Fruit fly (Drosophila melanogaster) whole organism, prepupa: ENCODE measurements around the gene CNMaR.
A peak's percentile ranks its signal among the peaks of the same experiment; 100 is the strongest.

ENCODE experiments used
- Blimp-1 ChIP-seq: fragments of 200-800 bp; sonication (Bioruptor generic); optimal IDR thresholded peaks from 3 replicates; lab custom pipeline; 2017; ENCODE audit warnings: missing biosample characterization, missing genetic modification characterization, mild to moderate bottlenecking, moderate library complexity, missing genetic modification reagents
- CG10631 ChIP-seq: fragments of 200-800 bp; sonication (Bioruptor generic); optimal IDR thresholded peaks from 2 replicates; lab custom pipeline; 2016; ENCODE audit warnings: missing biosample characterization, missing genetic modification characterization
- CG11902 ChIP-seq: fragments of 200-800 bp; sonication (Bioruptor generic); optimal IDR thresholded peaks from 3 replicates; lab custom pipeline; 2016; ENCODE audit warnings: missing biosample characterization, missing genetic modification characterization
- CG15336 ChIP-seq: fragments of 200-800 bp; sonication (Bioruptor generic); IDR thresholded peaks from 2 replicates; pipeline ENCODE4 v1.3.6; 2022; ENCODE audit warnings: missing biosample characterization, missing genetic modification characterization
- CG16779 ChIP-seq: fragments of 200-800 bp; sonication (Bioruptor generic); optimal IDR thresholded peaks from 3 replicates; lab custom pipeline; 2017; ENCODE audit warnings: missing biosample characterization, mild to moderate bottlenecking, missing genetic modification characterization
- CG32006 ChIP-seq: fragments of 200-800 bp; sonication (Bioruptor generic); optimal IDR thresholded peaks from 3 replicates; lab custom pipeline; 2017; ENCODE audit warnings: missing biosample characterization, mild to moderate bottlenecking, missing genetic modification characterization
- CG34406 ChIP-seq: fragments of 200-800 bp; sonication (Bioruptor generic); optimal IDR thresholded peaks from 3 replicates; lab custom pipeline; 2016; ENCODE audit warnings: missing biosample characterization, missing genetic modification characterization
- CG6276 ChIP-seq: fragments of 200-800 bp; sonication (Bioruptor generic); optimal IDR thresholded peaks from 2 replicates; lab custom pipeline; 2017; ENCODE audit warnings: missing biosample characterization, mild to moderate bottlenecking, missing genetic modification characterization
- CG6854 ChIP-seq: fragments of 200-800 bp; sonication (Bioruptor generic); optimal IDR thresholded peaks from 2 replicates; lab custom pipeline; 2017; ENCODE audit warnings: missing biosample characterization, mild to moderate bottlenecking, missing genetic modification characterization
- CG8119 ChIP-seq: fragments of 200-800 bp; sonication (Bioruptor generic); IDR thresholded peaks from 3 replicates; pipeline ENCODE4 v1.3.6; 2022; ENCODE audit warnings: missing biosample characterization, missing genetic modification characterization
- CG9139 ChIP-seq: fragments of 200-800 bp; sonication (Bioruptor generic); optimal IDR thresholded peaks from 3 replicates; lab custom pipeline; 2017; ENCODE audit warnings: missing biosample characterization, mild to moderate bottlenecking, missing genetic modification characterization
- Eip75B ChIP-seq: fragments of 200-800 bp; sonication (Bioruptor generic); optimal IDR thresholded peaks from 3 replicates; lab custom pipeline; 2016; ENCODE audit warnings: missing biosample characterization, missing genetic modification characterization
- Eip78C ChIP-seq: fragments of 200-800 bp; sonication (Bioruptor generic); peaks from one replicate; lab custom pipeline; 2016; ENCODE audit warnings: missing biosample characterization, missing genetic modification characterization
- Eip93F ChIP-seq: fragments of 200-800 bp; sonication (Bioruptor generic); optimal IDR thresholded peaks from 2 replicates; lab custom pipeline; 2016; ENCODE audit warnings: missing biosample characterization, mild to moderate bottlenecking, missing genetic modification characterization
- Ets21C ChIP-seq: fragments of 200-800 bp; sonication (Bioruptor generic); optimal IDR thresholded peaks from 3 replicates; lab custom pipeline; 2016; ENCODE audit warnings: missing biosample characterization, missing genetic modification characterization
- Gug ChIP-seq: fragments of 200-800 bp; sonication (Bioruptor generic); IDR thresholded peaks from 2 replicates; pipeline ENCODE4 v1.3.6; 2022; ENCODE audit warnings: missing biosample characterization, missing genetic modification characterization
- Hr39 ChIP-seq: fragments of 200-800 bp; sonication (Bioruptor generic); optimal IDR thresholded peaks from 2 replicates; lab custom pipeline; 2016; ENCODE audit warnings: missing biosample characterization, missing genetic modification characterization
- Met ChIP-seq: fragments of 200-800 bp; sonication (Bioruptor generic); optimal IDR thresholded peaks from 3 replicates; lab custom pipeline; 2016; ENCODE audit warnings: missing biosample characterization, missing genetic modification characterization
- OdsH ChIP-seq: fragments of 200-800 bp; sonication (Bioruptor generic); optimal IDR thresholded peaks from 3 replicates; lab custom pipeline; 2016; ENCODE audit warnings: missing biosample characterization, missing genetic modification characterization
- Sox14 ChIP-seq: fragments of 200-800 bp; sonication (Bioruptor generic); optimal IDR thresholded peaks from 3 replicates; lab custom pipeline; 2016; ENCODE audit warnings: missing biosample characterization, missing genetic modification characterization
- Sox15 ChIP-seq: fragments of 200-800 bp; sonication (Bioruptor generic); optimal IDR thresholded peaks from 3 replicates; lab custom pipeline; 2016; ENCODE audit warnings: missing biosample characterization, missing genetic modification characterization
- acj6 ChIP-seq: fragments of 200-800 bp; sonication (Bioruptor generic); optimal IDR thresholded peaks from 3 replicates; lab custom pipeline; 2016; ENCODE audit warnings: missing biosample characterization, missing genetic modification characterization
- cyc ChIP-seq: fragments of 200-800 bp; sonication (Bioruptor generic); optimal IDR thresholded peaks from 3 replicates; lab custom pipeline; 2016; ENCODE audit warnings: missing biosample characterization, missing genetic modification characterization
- dac ChIP-seq: fragments of 200-800 bp; sonication (Bioruptor generic); optimal IDR thresholded peaks from 2 replicates; lab custom pipeline; 2017; ENCODE audit warnings: missing biosample characterization, mild to moderate bottlenecking, missing genetic modification characterization
- eg ChIP-seq: fragments of 200-800 bp; sonication (Bioruptor generic); IDR thresholded peaks from 3 replicates; pipeline ENCODE4 v1.3.6; 2022; ENCODE audit warnings: missing biosample characterization, missing genetic modification characterization
- fd59A ChIP-seq: fragments of 200-800 bp; sonication (Bioruptor generic); optimal IDR thresholded peaks from 2 replicates; lab custom pipeline; 2017; ENCODE audit warnings: missing biosample characterization, mild to moderate bottlenecking, missing genetic modification characterization, missing genetic modification reagents
- fd85E ChIP-seq: fragments of 200-800 bp; sonication (Bioruptor generic); optimal IDR thresholded peaks from 3 replicates; lab custom pipeline; 2016; ENCODE audit warnings: missing biosample characterization, missing genetic modification characterization
- fkh ChIP-seq: fragments of 200-800 bp; sonication (Bioruptor generic); optimal IDR thresholded peaks from 3 replicates; lab custom pipeline; 2017; ENCODE audit warnings: missing biosample characterization, mild to moderate bottlenecking, missing genetic modification characterization, moderate library complexity
- lz ChIP-seq: fragments of 200-800 bp; sonication (Bioruptor generic); optimal IDR thresholded peaks from 3 replicates; lab custom pipeline; 2016; ENCODE audit warnings: missing biosample characterization, missing genetic modification characterization
- salr ChIP-seq, 2 experiments: fragments of 200-800 bp; sonication (Bioruptor generic); optimal IDR thresholded peaks; 3 replicates each; lab custom pipeline; 2016 to 2018; ENCODE audit warnings: missing biosample characterization in 2 of 2, missing genetic modification characterization in 2 of 2, mild to moderate bottlenecking in 1 of 2
- spab ChIP-seq: fragments of 200-800 bp; sonication (Bioruptor generic); optimal IDR thresholded peaks from 2 replicates; lab custom pipeline; 2017; ENCODE audit warnings: missing biosample characterization, mild to moderate bottlenecking, missing genetic modification characterization, missing genetic modification reagents
- ss ChIP-seq, 2 experiments: fragments of 200-800 bp; sonication (Bioruptor generic); optimal IDR thresholded peaks; 2 replicates in 1 of 2; 3 replicates in 1 of 2; lab custom pipeline; 2017 to 2018; ENCODE audit warnings: mild to moderate bottlenecking in 2 of 2, missing biosample characterization in 2 of 2, missing genetic modification characterization in 2 of 2, moderate library complexity in 1 of 2
- svp ChIP-seq: fragments of 200-800 bp; sonication (Bioruptor generic); peaks from one replicate; lab custom pipeline; 2016; ENCODE audit warnings: missing biosample characterization, missing genetic modification characterization
- topi ChIP-seq: fragments of 200-800 bp; sonication (Bioruptor generic); optimal IDR thresholded peaks from 3 replicates; lab custom pipeline; 2016; ENCODE audit warnings: missing biosample characterization, missing genetic modification characterization
- vri ChIP-seq: fragments of 200-800 bp; sonication (Bioruptor generic); optimal IDR thresholded peaks from 3 replicates; lab custom pipeline; 2016; ENCODE audit warnings: missing biosample characterization, mild to moderate bottlenecking, missing genetic modification characterization

The CNMaR gene

dm6 chr3L:9678007-9678497 is 34.1 kb downstream of the CNMaR start (continued):
- no peak for TF ChIP-seq CG9139 (GFP tag; lab: Kevin White, UChicago)
- TF ChIP-seq CG34406 = peak; percentile 20
- no peak for TF ChIP-seq Ets21C (GFP tag; lab: Kevin White, UChicago)
- TF ChIP-seq Sox15 (GFP tag; lab: Kevin White, UChicago) = no peak
- TF ChIP-seq topi (GFP tag; lab: Kevin White, UChicago) = peak; percentile 19
- TF ChIP-seq CG15336 (GFP tag; lab: Robert Waterston, UW) = peak; percentile 41
- TF ChIP-seq fd85E (GFP tag; lab: Kevin White, UChicago) = no peak
- TF ChIP-seq lz = peak; percentile 41
- TF ChIP-seq CG16779 (tag; lab: Kevin White, UChicago) = no peak
- TF ChIP-seq CG10631 (GFP tag; lab: Kevin White, UChicago) = peak; percentile 10

DNA sequence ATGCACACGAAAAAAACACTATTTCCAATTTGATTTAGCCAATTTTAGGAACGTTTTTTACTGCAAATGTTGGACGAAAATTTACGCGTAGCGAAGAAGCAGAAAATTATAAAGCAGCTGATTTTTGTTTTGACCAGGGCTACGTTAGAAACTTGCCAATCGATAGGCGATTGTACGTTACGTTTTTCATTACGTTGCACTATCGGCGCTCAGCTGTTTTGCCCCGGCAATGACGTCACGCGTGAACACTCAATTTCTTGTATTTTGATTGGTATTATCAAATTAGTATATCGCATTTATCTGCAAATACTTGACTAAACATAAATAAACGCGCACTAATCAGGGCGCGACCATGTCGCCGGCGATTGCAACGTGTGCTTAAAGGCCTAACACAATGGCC is 35.1 kb downstream of the CNMaR start, which contains the start of the genes fry and CG16717:
TSS of gene fry (minus strand) at position 110 of the 400 bp plus-strand sequence.
TSS of gene CG16717 (plus strand) at position 208 of the 400 bp plus-strand sequence.
- TF ChIP-seq CG6854 (no peak), vri (GFP tag; lab: Kevin White, UChicago) (peak; percentile 47), Eip78C (peak; percentile 7)

dm6 chr3L:9680968-9681367 is 37.1 kb downstream of the CNMaR start, which contains the start of gene alphaTub67C:
alphaTub67C (plus strand) TSS chr3L:9681268.
- no peak for TF ChIP-seq fd59A (GFP tag; lab: Kevin White, UChicago)
- no peak for TF ChIP-seq Eip93F (GFP tag; lab: Kevin White, UChicago)

dm6 chr3L:9684871-9685270 is 41.0 kb downstream of the CNMaR start, which contains the start of gene CG16719:
CG16719 (plus strand) TSS chr3L:9685171.
- no peak for TF ChIP-seq CG8119 (GFP tag; lab: Robert Waterston, UW)

DNA sequence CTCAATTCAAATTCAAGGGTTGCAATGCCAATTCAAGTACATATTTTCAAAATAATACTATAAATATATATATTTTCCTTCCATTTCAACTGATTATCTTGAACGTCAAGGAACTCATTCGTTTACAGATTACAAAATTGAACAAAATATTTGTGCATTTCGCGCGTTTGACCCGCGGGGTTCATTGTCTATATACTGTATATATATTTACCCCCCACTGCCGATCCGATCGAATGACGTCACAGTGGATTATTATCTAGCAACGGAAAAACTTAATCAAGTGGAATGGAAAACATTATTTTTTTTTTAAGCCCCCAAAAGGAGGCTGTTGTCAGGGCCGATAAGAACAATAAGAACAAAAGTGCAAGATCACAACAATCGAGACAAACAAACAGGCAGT is 43.6 kb downstream of the CNMaR start:
- TF ChIP-seq CG6854 = no peak
- TF ChIP-seq svp (GFP tag; lab: Kevin White, UChicago) = peak; percentile 95
- TF ChIP-seq, all 60 proteins: peak for 1

DNA sequence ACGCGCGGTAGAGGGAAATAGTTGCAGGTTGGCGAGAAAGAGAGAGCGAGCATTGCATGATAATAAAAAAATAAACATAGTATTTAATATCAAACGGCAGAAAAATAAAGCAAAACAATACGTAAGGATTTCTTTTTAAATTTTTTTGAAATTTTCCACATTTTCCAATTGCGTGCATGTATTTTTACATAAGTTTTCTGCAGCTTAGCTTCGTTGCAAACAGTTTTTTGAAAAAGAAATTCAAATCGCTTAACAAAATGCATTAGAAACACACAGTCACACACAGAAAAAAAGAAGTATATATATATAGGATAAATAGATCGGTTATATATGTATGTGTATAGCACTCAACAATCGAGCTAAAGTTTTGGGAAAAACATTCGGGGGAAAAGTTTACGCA is 44.8 kb downstream of the CNMaR start:
- TF ChIP-seq acj6 = no peak
- TF ChIP-seq salr (GFP tag; optimal IDR thresholded peaks at IDR 0.05; lab: Kevin White, UChicago) = no peak
- no peak for TF ChIP-seq eg (GFP tag; lab: Robert Waterston, UW)
- TF ChIP-seq Eip75B (GFP tag; lab: Kevin White, UChicago) = no peak
- TF ChIP-seq ss (GFP tag; optimal IDR thresholded peaks at IDR 0.05; lab: Kevin White, UChicago) = no peak
- TF ChIP-seq dac (GFP tag; lab: Kevin White, UChicago) = no peak
- no peak for TF ChIP-seq CG11902 (GFP tag; lab: Kevin White, UChicago)
- no peak for TF ChIP-seq CG6854
- TF ChIP-seq Sox14 (GFP tag; lab: Kevin White, UChicago) = no peak
- TF ChIP-seq lz = no peak

DNA sequence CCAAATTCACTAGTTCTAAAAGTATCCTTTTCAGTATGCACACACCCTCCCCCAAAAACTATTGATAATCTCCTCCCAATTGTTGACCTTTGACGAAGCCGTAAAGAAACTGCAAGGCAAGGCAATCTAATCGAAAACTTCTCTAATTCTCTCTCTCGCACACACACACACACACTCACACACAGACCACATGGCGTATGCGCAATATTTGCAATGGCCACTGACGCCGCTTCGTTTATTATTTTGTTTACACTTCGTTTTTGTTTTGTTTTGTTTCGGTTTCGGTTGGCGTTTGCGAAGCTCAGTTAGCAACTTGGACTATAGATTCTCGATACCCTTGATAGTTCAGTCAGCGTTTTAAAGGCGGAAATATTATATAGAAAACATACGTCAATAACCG is 45.9 kb downstream of the CNMaR start:
- no peak for TF ChIP-seq CG34406
- TF ChIP-seq fkh (GFP tag; lab: Kevin White, UChicago) = peak; percentile 63

DNA sequence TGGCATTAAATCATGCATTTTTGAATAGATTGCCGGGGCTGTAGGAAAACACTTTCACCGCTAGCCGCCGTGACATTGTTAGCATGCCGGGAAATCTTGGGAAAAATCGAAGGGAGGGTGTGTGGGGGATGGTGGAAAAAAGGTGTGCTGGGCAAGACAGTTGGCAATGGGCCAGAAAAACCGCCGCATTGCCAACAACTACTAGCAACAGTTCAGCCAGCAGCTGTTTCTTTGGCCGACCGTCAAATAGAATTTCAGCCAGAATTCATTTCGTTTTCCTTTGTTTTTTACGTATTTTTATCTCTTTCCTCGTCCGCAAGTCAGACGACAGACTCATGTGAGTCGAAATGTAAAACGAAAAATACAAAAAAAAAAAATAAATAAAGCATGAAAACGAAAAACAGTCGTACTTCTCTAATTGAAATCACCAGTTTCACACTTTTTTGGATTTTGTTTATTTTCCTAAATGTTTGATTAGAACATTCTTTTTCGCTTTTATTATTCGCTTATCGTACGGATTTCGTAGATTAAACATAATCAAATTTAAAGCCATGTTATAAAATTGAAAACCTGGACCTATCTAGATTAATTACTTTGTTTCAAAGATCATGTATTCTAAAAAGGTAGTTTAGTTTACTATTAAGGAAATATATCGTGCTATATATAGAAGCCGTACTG is 47.0 kb downstream of the CNMaR start:
- TF ChIP-seq topi (GFP tag; lab: Kevin White, UChicago) (peak; percentile 38), CG6276 (peak; percentile 58), CG15336 (GFP tag; lab: Robert Waterston, UW) (peak; percentile 43), lz (peak; percentile 12), cyc (GFP tag; lab: Kevin White, UChicago) (no peak), CG8119 (GFP tag; lab: Robert Waterston, UW) (peak; percentile 54; the same call in 2 of the 3 replicates), Met (peak; percentile 47), Hr39 (GFP tag; lab: Kevin White, UChicago) (peak; percentile 17), CG32006 (GFP tag; lab: Kevin White, UChicago) (no peak), Eip78C (peak; percentile 52), fd59A (GFP tag; lab: Kevin White, UChicago) (no peak), Sox14 (GFP tag; lab: Kevin White, UChicago) (peak; percentile 0), eg (GFP tag; lab: Robert Waterston, UW) (0 out of 3 replicates have a peak, but pooled peaks have one; percentile 44), spab (GFP tag; lab: Kevin White, UChicago) (no peak), Gug (GFP tag; lab: Robert Waterston, UW) (no peak), Blimp-1 (no peak), OdsH (GFP tag; lab: Kevin White, UChicago) (peak; percentile 5), Sox15 (GFP tag; lab: Kevin White, UChicago) (no peak)
